Fruit fly (Drosophila melanogaster) whole organism, embryonic: Measurements from ENCODE around the gene CG4658.
A peak's percentile ranks its signal among the peaks of the same experiment; 100 is the strongest.

Experiments used
- B-H1 ChIP-seq: fragments of 200-800 bp; sonication (Bioruptor generic); IDR thresholded peaks from 3 replicates; pipeline ENCODE4 v1.3.6; 2022; ENCODE audit warnings: missing biosample characterization, missing genetic modification characterization
- BtbVII ChIP-seq: fragments of 200-800 bp; sonication (Bioruptor generic); optimal IDR thresholded peaks from 3 replicates; lab custom pipeline; 2017; ENCODE audit warnings: missing biosample characterization, mild to moderate bottlenecking, missing genetic modification characterization
- CG10274 ChIP-seq: fragments of 200-800 bp; sonication (Bioruptor generic); optimal IDR thresholded peaks from 3 replicates; lab custom pipeline; 2017; ENCODE audit warnings: missing biosample characterization, mild to moderate bottlenecking, missing genetic modification characterization
- CG10543 ChIP-seq: fragments of 200-800 bp; sonication (Bioruptor generic); optimal IDR thresholded peaks from 3 replicates; lab custom pipeline; 2017; ENCODE audit warnings: missing biosample characterization, mild to moderate bottlenecking, missing genetic modification characterization, moderate library complexity
- CG11398 ChIP-seq: fragments of 200-800 bp; sonication (Bioruptor generic); optimal IDR thresholded peaks from 2 replicates; lab custom pipeline; 2016; ENCODE audit warnings: missing biosample characterization, missing genetic modification characterization
- CG11456 ChIP-seq: fragments of 200-800 bp; sonication (Bioruptor generic); IDR thresholded peaks from 3 replicates; pipeline ENCODE4 v1.3.6; 2022; ENCODE audit warnings: missing biosample characterization, missing genetic modification characterization
- CG11695 ChIP-seq: fragments of 200-800 bp; sonication (Bioruptor generic); IDR thresholded peaks from 3 replicates; pipeline ENCODE4 v1.3.6; 2022; ENCODE audit warnings: missing biosample characterization, missing genetic modification characterization
- CG13894 ChIP-seq: fragments of 200-800 bp; sonication (Bioruptor generic); optimal IDR thresholded peaks from 3 replicates; lab custom pipeline; 2018; ENCODE audit warnings: missing biosample characterization, mild to moderate bottlenecking, missing genetic modification characterization, moderate library complexity
- CG1602 ChIP-seq: fragments of 200-800 bp; sonication (Bioruptor generic); optimal IDR thresholded peaks from 3 replicates; lab custom pipeline; 2016; ENCODE audit warnings: missing biosample characterization, missing genetic modification characterization
- CG16863 ChIP-seq: fragments of 200-800 bp; sonication (Bioruptor generic); optimal IDR thresholded peaks from 3 replicates; lab custom pipeline; 2016; ENCODE audit warnings: missing biosample characterization, missing genetic modification characterization
- CG18262 ChIP-seq: fragments of 200-800 bp; optimal IDR thresholded peaks from 3 replicates; lab custom pipeline; 2019; ENCODE audit warnings: missing biosample characterization, mild to moderate bottlenecking, missing genetic modification characterization, moderate library complexity
- CG30431 ChIP-seq: fragments of 200-800 bp; sonication (Bioruptor generic); optimal IDR thresholded peaks from 2 replicates; lab custom pipeline; 2017; ENCODE audit warnings: missing biosample characterization, missing genetic modification characterization
- CG31441 ChIP-seq: fragments of 200-800 bp; sonication (Bioruptor generic); IDR thresholded peaks from 2 replicates; pipeline ENCODE4 v1.3.6; 2022; ENCODE audit warnings: missing biosample characterization, missing genetic modification characterization
- CG6254 ChIP-seq: fragments of 200-800 bp; sonication (Bioruptor generic); optimal IDR thresholded peaks from 3 replicates; lab custom pipeline; 2017; ENCODE audit warnings: mild to moderate bottlenecking, missing biosample characterization, missing genetic modification reagents, missing genetic modification characterization
- CG6683 ChIP-seq: fragments of 200-800 bp; sonication (Bioruptor generic); optimal IDR thresholded peaks from 2 replicates; lab custom pipeline; 2017; ENCODE audit warnings: missing biosample characterization, mild to moderate bottlenecking, missing genetic modification characterization, missing genetic modification reagents
- CG6791 ChIP-seq: fragments of 200-800 bp; sonication (Bioruptor generic); IDR thresholded peaks from 3 replicates; pipeline ENCODE4 v1.3.6; 2022; ENCODE audit warnings: missing biosample characterization, missing genetic modification characterization; ENCODE audit not compliant: partially characterized antibody
- CG7745 ChIP-seq: fragments of 200-800 bp; sonication (Bioruptor generic); optimal IDR thresholded peaks from 2 replicates; lab custom pipeline; 2018; ENCODE audit warnings: missing biosample characterization, mild to moderate bottlenecking, missing genetic modification characterization, moderate library complexity
- CG8290 ChIP-seq, 3 experiments: fragments of 200-800 bp; sonication (Bioruptor generic); optimal IDR thresholded peaks; 2 replicates each; lab custom pipeline; 2016 to 2019; ENCODE audit warnings: missing biosample characterization in 3 of 3, missing genetic modification characterization in 3 of 3, mild to moderate bottlenecking in 2 of 3, moderate library complexity in 1 of 3
- D ChIP-seq, 2 experiments: fragments of 200-800 bp in 1 of 2; fragments of >200 bp in 1 of 2; sonication (Bioruptor generic) in 1 of 2; optimal IDR thresholded peaks; 2 replicates in 1 of 2; 3 replicates in 1 of 2; lab custom pipeline; 2017; ENCODE audit warnings: mild to moderate bottlenecking in 1 of 2, missing biosample characterization in 1 of 2, missing genetic modification characterization in 1 of 2, missing genetic modification reagents in 1 of 2
- Dip3 ChIP-seq: fragments of 200-800 bp; sonication (Bioruptor generic); optimal IDR thresholded peaks from 3 replicates; lab custom pipeline; 2016; ENCODE audit warnings: missing biosample characterization, missing genetic modification characterization
- Fer1 ChIP-seq: fragments of 200-800 bp; sonication (Bioruptor generic); optimal IDR thresholded peaks from 2 replicates; lab custom pipeline; 2017; ENCODE audit warnings: missing biosample characterization, mild to moderate bottlenecking, missing genetic modification characterization
- GATAe ChIP-seq: fragments of 200-800 bp; sonication (Bioruptor generic); conservative IDR thresholded peaks from 2 replicates; pipeline ENCODE4 v1.3.6; 2022; ENCODE audit warnings: missing biosample characterization, missing genetic modification characterization
- Gug ChIP-seq: fragments of 200-800 bp; sonication (Bioruptor generic); IDR thresholded peaks from 4 replicates; pipeline ENCODE4 v1.3.6; 2022; ENCODE audit warnings: missing biosample characterization, missing genetic modification characterization
- Hey ChIP-seq: fragments of 200-800 bp; sonication (Bioruptor generic); optimal IDR thresholded peaks from 3 replicates; lab custom pipeline; 2018; ENCODE audit warnings: missing biosample characterization, mild to moderate bottlenecking, missing genetic modification characterization
- Mad ChIP-seq: fragments of 200-800 bp; sonication (Bioruptor generic); optimal IDR thresholded peaks from 2 replicates; lab custom pipeline; 2016; ENCODE audit warnings: missing biosample characterization, missing genetic modification characterization
- Optix ChIP-seq: fragments of 200-800 bp; sonication (Bioruptor generic); IDR thresholded peaks from 3 replicates; pipeline ENCODE4 v1.3.6; 2022; ENCODE audit warnings: missing biosample characterization, missing genetic modification characterization
- Stat92E ChIP-seq, 3 experiments: fragments of >200 bp in 2 of 3; fragments of 200-800 bp in 1 of 3; sonication (Bioruptor generic) in 1 of 3; optimal IDR thresholded peaks; 2 replicates each; lab custom pipeline; 2017 to 2019; ENCODE audit warnings: missing biosample characterization in 3 of 3, missing genetic modification characterization in 3 of 3, mild to moderate bottlenecking in 1 of 3, moderate library complexity in 1 of 3
- Xrp1 ChIP-seq: fragments of 200-800 bp; sonication (Bioruptor generic); IDR thresholded peaks from 2 replicates; pipeline ENCODE4 v1.3.6; 2022; ENCODE audit warnings: missing biosample characterization, missing genetic modification characterization
- aop ChIP-seq: fragments of 200-800 bp; sonication (Bioruptor generic); IDR thresholded peaks from 2 replicates; pipeline ENCODE4 v1.3.6; 2022; ENCODE audit warnings: missing biosample characterization, missing genetic modification characterization
- bsh ChIP-seq, 2 experiments: fragments of 200-800 bp; sonication (Bioruptor generic); optimal IDR thresholded peaks; 2 replicates each; lab custom pipeline; 2017 to 2018; ENCODE audit warnings: mild to moderate bottlenecking in 2 of 2, missing biosample characterization in 2 of 2, missing genetic modification characterization in 2 of 2, moderate library complexity in 1 of 2
- dimm ChIP-seq: fragments of 200-800 bp; sonication (Bioruptor generic); IDR thresholded peaks from 2 replicates; pipeline ENCODE4 v1.3.6; 2022; ENCODE audit warnings: missing biosample characterization, missing genetic modification characterization
- esg ChIP-seq: fragments of 200-800 bp; sonication (Bioruptor generic); conservative IDR thresholded peaks from 2 replicates; pipeline ENCODE4 v1.3.6; 2022; ENCODE audit warnings: missing biosample characterization, missing genetic modification characterization
- gro ChIP-seq: fragments of 200-800 bp; sonication (Bioruptor generic); optimal IDR thresholded peaks from 2 replicates; lab custom pipeline; 2016; ENCODE audit warnings: missing biosample characterization, missing genetic modification characterization
- gsb ChIP-seq: fragments of 200-800 bp; sonication (Bioruptor generic); IDR thresholded peaks from 2 replicates; pipeline ENCODE4 v1.3.6; 2022; ENCODE audit warnings: missing biosample characterization, missing genetic modification characterization
- hb ChIP-seq: fragments of 200-800 bp; sonication (Bioruptor generic); IDR thresholded peaks from 3 replicates; pipeline ENCODE4 v1.3.6; 2022; ENCODE audit warnings: missing biosample characterization, missing genetic modification characterization; ENCODE audit not compliant: partially characterized antibody
- ind ChIP-seq: fragments of 200-800 bp; sonication (Bioruptor generic); optimal IDR thresholded peaks from 3 replicates; lab custom pipeline; 2016; ENCODE audit warnings: missing biosample characterization, missing genetic modification characterization
- ken ChIP-seq: fragments of 200-800 bp; sonication (Bioruptor generic); IDR thresholded peaks from 3 replicates; pipeline ENCODE4 v1.3.6; 2022; ENCODE audit warnings: missing biosample characterization, missing genetic modification characterization
- mirr ChIP-seq: fragments of 200-800 bp; sonication (Bioruptor generic); optimal IDR thresholded peaks from 3 replicates; lab custom pipeline; 2018; ENCODE audit warnings: missing biosample characterization, mild to moderate bottlenecking, missing genetic modification characterization
- repo ChIP-seq: fragments of 200-800 bp; sonication (Bioruptor generic); optimal IDR thresholded peaks from 2 replicates; lab custom pipeline; 2016; ENCODE audit warnings: missing biosample characterization, missing genetic modification characterization
- sim ChIP-seq: fragments of 200-800 bp; sonication (Bioruptor generic); IDR thresholded peaks from 2 replicates; pipeline ENCODE4 v1.3.6; 2022; ENCODE audit warnings: missing biosample characterization, missing genetic modification characterization
- sima ChIP-seq: fragments of 200-800 bp; sonication (Bioruptor generic); optimal IDR thresholded peaks from 2 replicates; lab custom pipeline; 2016; ENCODE audit warnings: missing biosample characterization, missing genetic modification characterization
- so ChIP-seq: fragments of 200-800 bp; sonication (Bioruptor generic); IDR thresholded peaks from 3 replicates; pipeline ENCODE4 v1.3.6; 2022; ENCODE audit warnings: missing biosample characterization, missing genetic modification characterization
- stwl ChIP-seq: fragments of 200-800 bp; sonication (Bioruptor generic); optimal IDR thresholded peaks from 3 replicates; lab custom pipeline; 2018; ENCODE audit warnings: missing biosample characterization, mild to moderate bottlenecking, missing genetic modification characterization, moderate library complexity
- tgo ChIP-seq: fragments of 200-800 bp; sonication (Bioruptor generic); IDR thresholded peaks from 3 replicates; pipeline ENCODE4 v1.3.6; 2022; ENCODE audit warnings: missing biosample characterization, missing genetic modification characterization
- tio ChIP-seq: fragments of 200-800 bp; sonication (Bioruptor generic); optimal IDR thresholded peaks from 2 replicates; lab custom pipeline; 2017; ENCODE audit warnings: missing biosample characterization, missing genetic modification characterization, inconsistent platforms
- ttk ChIP-seq: fragments of 200-800 bp; sonication (Bioruptor generic); IDR thresholded peaks from 2 replicates; pipeline ENCODE4 v2.1.2; 2022; ENCODE audit warnings: missing biosample characterization, missing genetic modification characterization

CG4658 gene

DNA sequence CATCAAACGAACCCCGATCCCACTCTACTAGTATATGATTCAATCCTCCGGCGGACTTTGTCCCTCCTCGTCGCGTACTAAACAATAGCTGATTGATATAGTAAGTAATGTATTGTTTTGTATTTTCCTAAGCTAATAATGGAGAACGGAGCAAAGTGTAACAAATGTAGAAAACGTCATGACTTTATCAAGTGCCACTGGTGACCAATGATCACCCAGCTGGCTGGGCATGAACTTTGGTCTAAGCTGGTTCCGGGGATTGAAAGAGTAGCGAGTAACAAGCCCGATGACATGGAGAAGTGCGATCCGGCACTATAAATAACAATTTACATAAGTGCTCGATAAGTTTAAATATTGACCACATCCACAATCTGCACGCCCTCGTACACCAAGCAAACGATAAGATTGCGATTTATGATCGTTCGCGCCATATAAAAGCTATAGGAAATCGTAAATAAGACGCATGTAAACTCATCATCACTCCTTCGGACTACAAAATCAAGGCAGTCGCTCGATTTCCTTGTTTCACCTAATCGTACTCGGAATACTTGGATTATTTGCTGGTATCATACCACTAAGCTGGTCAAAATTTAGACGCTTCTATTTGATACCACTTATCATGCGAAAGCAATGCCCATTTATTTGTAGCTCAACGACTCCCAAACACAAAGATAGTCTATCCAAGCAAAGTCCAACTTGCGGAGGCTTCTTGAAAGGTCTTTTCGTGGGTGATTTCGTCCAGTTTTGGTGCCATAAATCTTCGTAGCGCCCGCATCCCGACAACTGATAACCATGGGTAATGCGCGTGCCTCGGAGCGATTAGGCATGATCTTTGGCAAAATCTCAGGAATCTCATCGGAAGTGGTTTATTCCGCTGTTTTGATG, 7.5 kb upstream of the CG4658 start (continued):
- TF ChIP-seq bsh (GFP tag; optimal IDR thresholded peaks at IDR 0.05; lab: Kevin White, UChicago), result peak in 1 of 2 experiments; percentile 50
- TF ChIP-seq ttk (GFP tag; lab: Robert Waterston, UW), result no peak
- TF ChIP-seq CG10543, result peak; percentile 39
- TF ChIP-seq mirr (GFP tag; lab: Kevin White, UChicago), result peak; percentile 55
- TF ChIP-seq gro (GFP tag; lab: Kevin White, UChicago), result peak; percentile 4
- no peak for TF ChIP-seq B-H1

DNA sequence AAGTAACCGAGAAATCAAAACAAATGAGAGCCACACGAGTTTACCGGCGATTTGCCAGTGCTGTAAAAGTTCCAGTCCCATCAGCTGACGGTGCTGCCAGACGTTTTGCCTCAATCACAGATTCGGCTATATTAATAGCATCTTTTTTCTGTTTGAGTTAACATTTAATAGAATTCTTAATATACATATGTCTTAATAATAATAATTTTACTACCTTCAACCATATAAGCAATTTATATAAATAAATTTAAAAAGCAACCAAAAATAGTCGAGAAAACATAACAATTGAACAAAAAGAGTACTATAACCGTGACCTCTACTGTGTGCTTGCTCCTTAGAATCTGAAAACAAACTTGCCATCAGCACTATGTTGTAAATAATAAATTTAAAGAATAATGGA, 2.8 kb upstream of the CG4658 start, which contains the start of the genes CG13126 and CG4709:
TSS of gene CG13126 (minus strand) at position 63 of the 400 bp plus-strand sequence.
TSS of gene CG4709 (plus strand) at position 207 of the 400 bp plus-strand sequence.
- TF ChIP-seq CG11456 (GFP tag; lab: Robert Waterston, UW) (peak; percentile 83), Mad (GFP tag; lab: Kevin White, UChicago) (peak; percentile 45), CG11398 (GFP tag; lab: Kevin White, UChicago) (no peak), Stat92E (GFP tag; optimal IDR thresholded peaks at IDR 0.05; lab: Kevin White, UChicago) (peak in 1 of 3 experiments; percentile 83), Dip3 (peak; percentile 52), so (GFP tag; lab: Robert Waterston, UW) (peak; percentile 77; the same call in 2 of the 3 replicates), ken (GFP tag; lab: Robert Waterston, UW) (peak; percentile 73), repo (GFP tag; lab: Kevin White, UChicago) (no peak), D (optimal IDR thresholded peaks at IDR 0.05; lab: Kevin White, UChicago) (no peak), D (GFP tag; optimal IDR thresholded peaks at IDR 0.05; lab: Kevin White, UChicago) (peak; percentile 87), dimm (GFP tag; lab: Robert Waterston, UW) (peak; percentile 45; the same call in 1 of the 2 replicates), BtbVII (GFP tag; lab: Kevin White, UChicago) (peak; percentile 84), CG1602 (peak; percentile 89), sima (GFP tag; lab: Kevin White, UChicago) (no peak), esg (peak; percentile 88), stwl (tag; lab: Kevin White, UChicago) (peak; percentile 81), CG6683 (peak; percentile 84), CG31441 (GFP tag; lab: Robert Waterston, UW) (peak; percentile 99), GATAe (GFP tag; lab: Robert Waterston, UW) (no peak; the same call in 1 of the 2 replicates), aop (GFP tag; lab: Robert Waterston, UW) (no peak), tgo (GFP tag; lab: Robert Waterston, UW) (peak; percentile 91), Optix (GFP tag; lab: Robert Waterston, UW) (peak; percentile 66; the same call in 2 of the 3 replicates), sim (GFP tag; lab: Robert Waterston, UW) (peak; percentile 81; the same call in 1 of the 2 replicates), Xrp1 (peak; percentile 97), CG30431 (GFP tag; lab: Kevin White, UChicago) (peak; percentile 71), CG6254 (GFP tag; lab: Kevin White, UChicago) (peak; percentile 92), Gug (peak; percentile 48; the same call in 2 of the 4 replicates), CG18262 (tag; lab: Kevin White, UChicago) (peak; percentile 97), CG13894 (tag; lab: Kevin White, UChicago) (peak; percentile 87), CG10274 (peak; percentile 16), Hey (tag; lab: Kevin White, UChicago) (no peak), ind (GFP tag; lab: Kevin White, UChicago) (peak; percentile 91), CG7745 (tag; lab: Kevin White, UChicago) (no peak), CG8290 (GFP tag; optimal IDR thresholded peaks at IDR 0.05; lab: Kevin White, UChicago) (peak; percentile 89), CG8290 (tag; optimal IDR thresholded peaks at IDR 0.05; lab: Kevin White, UChicago) (peak in 1 of 2 experiments; percentile 42), CG6791 (no peak), Fer1 (GFP tag; lab: Kevin White, UChicago) (peak; percentile 94), hb (GFP tag; lab: Robert Waterston, UW) (no peak), CG16863 (peak; percentile 24), gsb (GFP tag; lab: Robert Waterston, UW) (peak; percentile 68), tio (GFP tag; lab: Kevin White, UChicago) (peak; percentile 78), CG11695 (GFP tag; lab: Robert Waterston, UW) (peak; percentile 95)
